Fruit fly (Drosophila melanogaster): Measurements from ENCODE around the gene eco.
A peak's percentile ranks its signal among the peaks of the same experiment; 100 is the strongest.

dm6 chr3L:7359827-7360323 is 20.7 kb upstream of the eco start, which contains the start of gene pst:
- peak; percentile 53 for TF ChIP-seq Hr96 (GFP tag; optimal IDR thresholded peaks at IDR 0.05)
- peak; percentile 12 for TF ChIP-seq CG33017 (tag; optimal IDR thresholded peaks at IDR 0.05)
- TF ChIP-seq CG12768 (GFP tag; optimal IDR thresholded peaks at IDR 0.05), result no peak
- no peak for TF ChIP-seq tj (GFP tag; optimal IDR thresholded peaks at IDR 0.05)

All from whole organism, adult.